Fruit fly (Drosophila melanogaster) whole organism, prepupa: Measurements from ENCODE around the gene trol.

Experiments
- Blimp-1 ChIP-seq: fragments of 200-800 bp; sonication (Bioruptor generic); optimal IDR thresholded peaks from 3 replicates; lab custom pipeline; 2017; ENCODE audit warnings: missing biosample characterization, missing genetic modification characterization, mild to moderate bottlenecking, moderate library complexity, missing genetic modification reagents
- CG11294 ChIP-seq: fragments of 200-800 bp; sonication (Bioruptor generic); IDR thresholded peaks from 2 replicates; pipeline ENCODE4 v1.3.6; 2022; ENCODE audit warnings: missing biosample characterization, missing genetic modification characterization
- CG11762 ChIP-seq: fragments of 200-800 bp; sonication (Bioruptor generic); optimal IDR thresholded peaks from 3 replicates; lab custom pipeline; 2016; ENCODE audit warnings: missing biosample characterization, missing genetic modification characterization; ENCODE audit not compliant: insufficient read depth
- CG11902 ChIP-seq: fragments of 200-800 bp; sonication (Bioruptor generic); optimal IDR thresholded peaks from 3 replicates; lab custom pipeline; 2016; ENCODE audit warnings: missing biosample characterization, missing genetic modification characterization
- CG1621 ChIP-seq: fragments of 200-800 bp; sonication (Bioruptor generic); optimal IDR thresholded peaks from 3 replicates; lab custom pipeline; 2018; ENCODE audit warnings: missing biosample characterization, mild to moderate bottlenecking, missing genetic modification characterization
- CG16779 ChIP-seq: fragments of 200-800 bp; sonication (Bioruptor generic); optimal IDR thresholded peaks from 3 replicates; lab custom pipeline; 2017; ENCODE audit warnings: missing biosample characterization, mild to moderate bottlenecking, missing genetic modification characterization
- CG3032 ChIP-seq: fragments of 200-800 bp; optimal IDR thresholded peaks from 2 replicates; lab custom pipeline; 2019; ENCODE audit warnings: missing biosample characterization, mild to moderate bottlenecking, missing genetic modification characterization, moderate library complexity
- CG31627 ChIP-seq: fragments of 200-800 bp; sonication (Bioruptor generic); optimal IDR thresholded peaks from 3 replicates; lab custom pipeline; 2016; ENCODE audit warnings: missing biosample characterization, missing genetic modification characterization
- CG32006 ChIP-seq: fragments of 200-800 bp; sonication (Bioruptor generic); optimal IDR thresholded peaks from 3 replicates; lab custom pipeline; 2017; ENCODE audit warnings: missing biosample characterization, mild to moderate bottlenecking, missing genetic modification characterization
- CG34406 ChIP-seq: fragments of 200-800 bp; sonication (Bioruptor generic); optimal IDR thresholded peaks from 3 replicates; lab custom pipeline; 2016; ENCODE audit warnings: missing biosample characterization, missing genetic modification characterization
- CG4318 ChIP-seq: fragments of 200-800 bp; sonication (Bioruptor generic); optimal IDR thresholded peaks from 3 replicates; lab custom pipeline; 2017; ENCODE audit warnings: missing biosample characterization, mild to moderate bottlenecking, missing genetic modification characterization
- CG6163 ChIP-seq: fragments of 200-800 bp; sonication (Bioruptor generic); IDR thresholded peaks from 3 replicates; pipeline ENCODE4 v1.3.6; 2022; ENCODE audit warnings: missing biosample characterization, missing genetic modification characterization
- CG6276 ChIP-seq: fragments of 200-800 bp; sonication (Bioruptor generic); optimal IDR thresholded peaks from 2 replicates; lab custom pipeline; 2017; ENCODE audit warnings: missing biosample characterization, mild to moderate bottlenecking, missing genetic modification characterization
- CG6792 ChIP-seq: fragments of 200-800 bp; sonication (Bioruptor generic); optimal IDR thresholded peaks from 3 replicates; lab custom pipeline; 2016; ENCODE audit warnings: missing biosample characterization, missing genetic modification characterization
- CG6808 ChIP-seq: fragments of 200-800 bp; sonication (Bioruptor generic); optimal IDR thresholded peaks from 3 replicates; lab custom pipeline; 2017; ENCODE audit warnings: missing biosample characterization, missing genetic modification characterization, mild to moderate bottlenecking, moderate library complexity, missing genetic modification reagents
- CG7368 ChIP-seq: fragments of 200-800 bp; sonication (Bioruptor generic); optimal IDR thresholded peaks from 3 replicates; lab custom pipeline; 2016; ENCODE audit warnings: missing biosample characterization, missing genetic modification characterization
- CG8119 ChIP-seq: fragments of 200-800 bp; sonication (Bioruptor generic); IDR thresholded peaks from 3 replicates; pipeline ENCODE4 v1.3.6; 2022; ENCODE audit warnings: missing biosample characterization, missing genetic modification characterization
- CG8632 ChIP-seq: fragments of 200-800 bp; sonication (Bioruptor generic); optimal IDR thresholded peaks from 3 replicates; lab custom pipeline; 2016; ENCODE audit warnings: missing biosample characterization, missing genetic modification characterization
- CG9139 ChIP-seq: fragments of 200-800 bp; sonication (Bioruptor generic); optimal IDR thresholded peaks from 3 replicates; lab custom pipeline; 2017; ENCODE audit warnings: missing biosample characterization, mild to moderate bottlenecking, missing genetic modification characterization
- Eip78C ChIP-seq: fragments of 200-800 bp; sonication (Bioruptor generic); peaks from one replicate; lab custom pipeline; 2016; ENCODE audit warnings: missing biosample characterization, missing genetic modification characterization
- Eip93F ChIP-seq: fragments of 200-800 bp; sonication (Bioruptor generic); optimal IDR thresholded peaks from 2 replicates; lab custom pipeline; 2016; ENCODE audit warnings: missing biosample characterization, mild to moderate bottlenecking, missing genetic modification characterization
- Ets21C ChIP-seq: fragments of 200-800 bp; sonication (Bioruptor generic); optimal IDR thresholded peaks from 3 replicates; lab custom pipeline; 2016; ENCODE audit warnings: missing biosample characterization, missing genetic modification characterization
- Ets96B ChIP-seq: fragments of 200-800 bp; optimal IDR thresholded peaks from 2 replicates; lab custom pipeline; 2019; ENCODE audit warnings: missing biosample characterization, mild to moderate bottlenecking, missing genetic modification characterization, moderate library complexity
- Gug ChIP-seq: fragments of 200-800 bp; sonication (Bioruptor generic); IDR thresholded peaks from 2 replicates; pipeline ENCODE4 v1.3.6; 2022; ENCODE audit warnings: missing biosample characterization, missing genetic modification characterization
- Hr38 ChIP-seq: sonication (Bioruptor generic); optimal IDR thresholded peaks from 2 replicates; lab custom pipeline; 2016; ENCODE audit warnings: missing biosample characterization, missing genetic modification characterization
- Hr39 ChIP-seq: fragments of 200-800 bp; sonication (Bioruptor generic); optimal IDR thresholded peaks from 2 replicates; lab custom pipeline; 2016; ENCODE audit warnings: missing biosample characterization, missing genetic modification characterization
- Lpt ChIP-seq: fragments of 200-800 bp; sonication (Bioruptor generic); optimal IDR thresholded peaks from 3 replicates; lab custom pipeline; 2016; ENCODE audit warnings: missing biosample characterization, missing genetic modification characterization
- Met ChIP-seq: fragments of 200-800 bp; sonication (Bioruptor generic); optimal IDR thresholded peaks from 3 replicates; lab custom pipeline; 2016; ENCODE audit warnings: missing biosample characterization, missing genetic modification characterization
- Smox ChIP-seq: fragments of 200-800 bp; sonication (Bioruptor generic); optimal IDR thresholded peaks from 3 replicates; lab custom pipeline; 2016; ENCODE audit warnings: missing biosample characterization, missing genetic modification characterization
- Sox14 ChIP-seq: fragments of 200-800 bp; sonication (Bioruptor generic); optimal IDR thresholded peaks from 3 replicates; lab custom pipeline; 2016; ENCODE audit warnings: missing biosample characterization, missing genetic modification characterization
- Sox15 ChIP-seq: fragments of 200-800 bp; sonication (Bioruptor generic); optimal IDR thresholded peaks from 3 replicates; lab custom pipeline; 2016; ENCODE audit warnings: missing biosample characterization, missing genetic modification characterization
- achi ChIP-seq: fragments of 200-800 bp; sonication (Bioruptor generic); optimal IDR thresholded peaks from 3 replicates; lab custom pipeline; 2016; ENCODE audit warnings: missing biosample characterization, missing genetic modification characterization
- acj6 ChIP-seq: fragments of 200-800 bp; sonication (Bioruptor generic); optimal IDR thresholded peaks from 3 replicates; lab custom pipeline; 2016; ENCODE audit warnings: missing biosample characterization, missing genetic modification characterization
- dac ChIP-seq: fragments of 200-800 bp; sonication (Bioruptor generic); optimal IDR thresholded peaks from 2 replicates; lab custom pipeline; 2017; ENCODE audit warnings: missing biosample characterization, mild to moderate bottlenecking, missing genetic modification characterization
- eg ChIP-seq: fragments of 200-800 bp; sonication (Bioruptor generic); IDR thresholded peaks from 3 replicates; pipeline ENCODE4 v1.3.6; 2022; ENCODE audit warnings: missing biosample characterization, missing genetic modification characterization
- esn ChIP-seq: fragments of 200-800 bp; sonication (Bioruptor generic); optimal IDR thresholded peaks from 2 replicates; lab custom pipeline; 2016; ENCODE audit warnings: missing biosample characterization, mild to moderate bottlenecking, missing genetic modification characterization, moderate library complexity
- fd59A ChIP-seq: fragments of 200-800 bp; sonication (Bioruptor generic); optimal IDR thresholded peaks from 2 replicates; lab custom pipeline; 2017; ENCODE audit warnings: missing biosample characterization, mild to moderate bottlenecking, missing genetic modification characterization, missing genetic modification reagents
- fd85E ChIP-seq: fragments of 200-800 bp; sonication (Bioruptor generic); optimal IDR thresholded peaks from 3 replicates; lab custom pipeline; 2016; ENCODE audit warnings: missing biosample characterization, missing genetic modification characterization
- lz ChIP-seq: fragments of 200-800 bp; sonication (Bioruptor generic); optimal IDR thresholded peaks from 3 replicates; lab custom pipeline; 2016; ENCODE audit warnings: missing biosample characterization, missing genetic modification characterization
- pdm3 ChIP-seq: fragments of 200-800 bp; sonication (Bioruptor generic); optimal IDR thresholded peaks from 3 replicates; lab custom pipeline; 2016; ENCODE audit warnings: missing biosample characterization, missing genetic modification characterization
- salr ChIP-seq, 2 experiments: fragments of 200-800 bp; sonication (Bioruptor generic); optimal IDR thresholded peaks; 3 replicates each; lab custom pipeline; 2016 to 2018; ENCODE audit warnings: missing biosample characterization in 2 of 2, missing genetic modification characterization in 2 of 2, mild to moderate bottlenecking in 1 of 2
- spab ChIP-seq: fragments of 200-800 bp; sonication (Bioruptor generic); optimal IDR thresholded peaks from 2 replicates; lab custom pipeline; 2017; ENCODE audit warnings: missing biosample characterization, mild to moderate bottlenecking, missing genetic modification characterization, missing genetic modification reagents
- svp ChIP-seq: fragments of 200-800 bp; sonication (Bioruptor generic); peaks from one replicate; lab custom pipeline; 2016; ENCODE audit warnings: missing biosample characterization, missing genetic modification characterization
- topi ChIP-seq: fragments of 200-800 bp; sonication (Bioruptor generic); optimal IDR thresholded peaks from 3 replicates; lab custom pipeline; 2016; ENCODE audit warnings: missing biosample characterization, missing genetic modification characterization

trol gene

DNA sequence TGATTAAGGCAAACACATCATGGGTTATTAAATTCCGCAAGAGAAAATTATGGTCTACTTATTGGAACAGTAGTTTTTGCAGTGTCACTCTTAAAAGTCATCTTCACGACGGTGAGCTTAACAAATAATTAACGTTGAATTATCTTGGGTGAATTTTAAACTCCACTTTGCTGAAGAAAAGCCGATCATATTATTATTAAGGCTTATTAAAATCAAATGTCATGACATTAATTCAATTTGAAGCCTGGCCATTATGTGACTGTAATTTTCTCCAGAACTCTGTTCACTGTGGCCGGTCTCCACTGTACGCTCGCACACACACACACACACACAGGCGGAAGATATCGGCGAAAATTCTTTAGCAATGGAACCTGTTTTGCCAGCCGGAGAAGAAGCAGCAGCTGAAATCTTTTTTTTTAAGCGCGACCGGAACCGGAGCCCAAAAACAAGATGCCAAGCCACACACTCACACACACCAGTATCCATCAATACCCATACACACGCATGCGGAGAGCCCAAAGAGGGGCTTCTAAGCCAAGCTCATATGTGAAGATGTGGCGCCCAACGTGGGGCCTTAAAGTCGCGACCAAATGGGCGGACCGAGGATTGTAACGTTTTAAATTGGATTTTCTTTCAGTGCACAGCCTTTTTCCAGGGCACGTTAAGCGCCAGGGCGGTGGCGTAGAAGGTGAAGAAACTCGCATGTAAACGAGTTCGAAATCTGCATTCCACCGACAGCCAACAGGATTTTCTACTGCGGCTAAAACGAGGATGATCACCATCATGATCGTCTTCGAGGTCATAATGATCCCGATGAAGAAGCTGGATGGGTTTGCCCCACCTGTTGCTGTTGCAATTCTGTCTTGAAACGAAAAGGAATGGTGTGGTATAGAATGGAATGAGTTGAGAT, 89.6 kb downstream of the trol start (continued):
- TF ChIP-seq salr (GFP tag; optimal IDR thresholded peaks at IDR 0.05; lab: Kevin White, UChicago) (peak in 1 of 2 experiments; percentile 74), Hr38 (GFP tag; lab: Kevin White, UChicago) (no peak), CG34406 (GFP tag; lab: Kevin White, UChicago) (peak; percentile 33), CG1621 (tag; lab: Kevin White, UChicago) (peak; percentile 58), CG32006 (GFP tag; lab: Kevin White, UChicago) (peak; percentile 70), CG7368 (GFP tag; lab: Kevin White, UChicago) (no peak), Ets21C (GFP tag; lab: Kevin White, UChicago) (peak; percentile 56), fd85E (GFP tag; lab: Kevin White, UChicago) (no peak), Smox (GFP tag; lab: Kevin White, UChicago) (peak; percentile 67), CG11294 (no peak)

- peak; percentile 59 for TF ChIP-seq Eip78C (GFP tag; lab: Kevin White, UChicago)
- no peak for TF ChIP-seq CG6792 (GFP tag; lab: Kevin White, UChicago)
- TF ChIP-seq Lpt (GFP tag; lab: Kevin White, UChicago), result no peak
- TF ChIP-seq, all 60 proteins: peak for 1
These were observed 91.5 kb downstream of the trol start for dm6 chrX:2453772-2454171.

- peak; percentile 23 for TF ChIP-seq CG11902
- TF ChIP-seq spab, result peak; percentile 48
- peak; percentile 78 for TF ChIP-seq CG31627
- no peak for TF ChIP-seq eg (GFP tag; lab: Robert Waterston, UW)
- TF ChIP-seq Eip78C (GFP tag; lab: Kevin White, UChicago), result peak; percentile 85
- peak; percentile 66 for TF ChIP-seq CG6808
- TF ChIP-seq CG6276 (GFP tag; lab: Kevin White, UChicago), result no peak
- TF ChIP-seq lz, result peak; percentile 77
- TF ChIP-seq CG11762 (GFP tag; lab: Kevin White, UChicago), result peak; percentile 30
- peak; percentile 87 for TF ChIP-seq Met (GFP tag; lab: Kevin White, UChicago)
- TF ChIP-seq fd59A, result peak; percentile 70
- peak; percentile 65 for TF ChIP-seq achi
- TF ChIP-seq esn (GFP tag; lab: Kevin White, UChicago), result peak; percentile 81
- TF ChIP-seq Eip93F (GFP tag; lab: Kevin White, UChicago), result no peak
- peak in 1 of 2 experiments; percentile 13 for TF ChIP-seq salr (GFP tag; optimal IDR thresholded peaks at IDR 0.05; lab: Kevin White, UChicago)
- TF ChIP-seq CG8119, result peak; percentile 23; the same call in 1 of the 3 replicates
- no peak for TF ChIP-seq Gug
- peak; percentile 88 for TF ChIP-seq svp (GFP tag; lab: Kevin White, UChicago)
- peak; percentile 77 for TF ChIP-seq Smox (GFP tag; lab: Kevin White, UChicago)
- no peak for TF ChIP-seq CG16779
- peak; percentile 20 for TF ChIP-seq Sox15 (GFP tag; lab: Kevin White, UChicago)
- TF ChIP-seq Blimp-1 (GFP tag; lab: Kevin White, UChicago), result peak; percentile 57
- peak; percentile 66 for TF ChIP-seq CG3032
- peak; percentile 38 for TF ChIP-seq CG32006 (GFP tag; lab: Kevin White, UChicago)
- TF ChIP-seq CG9139 (GFP tag; lab: Kevin White, UChicago), result no peak
- TF ChIP-seq topi (GFP tag; lab: Kevin White, UChicago), result peak; percentile 83
- TF ChIP-seq CG7368 (GFP tag; lab: Kevin White, UChicago), result peak; percentile 26
- TF ChIP-seq pdm3 (GFP tag; lab: Kevin White, UChicago), result no peak
- peak; percentile 7 for TF ChIP-seq CG1621 (tag; lab: Kevin White, UChicago)
- no peak for TF ChIP-seq CG11294
- TF ChIP-seq Ets96B (tag; lab: Kevin White, UChicago), result peak; percentile 60
- TF ChIP-seq CG6163 (GFP tag; lab: Robert Waterston, UW), result 0 out of 3 replicates have a peak, but pooled peaks have one; percentile 22
- peak; percentile 77 for TF ChIP-seq Sox14 (GFP tag; lab: Kevin White, UChicago)
- no peak for TF ChIP-seq CG4318 (GFP tag; lab: Kevin White, UChicago)
- peak; percentile 37 for TF ChIP-seq Lpt (GFP tag; lab: Kevin White, UChicago)
- TF ChIP-seq CG8632 (GFP tag; lab: Kevin White, UChicago), result no peak
- no peak for TF ChIP-seq Hr38 (GFP tag; lab: Kevin White, UChicago)
- peak; percentile 82 for TF ChIP-seq Hr39 (GFP tag; lab: Kevin White, UChicago)
- peak; percentile 58 for TF ChIP-seq acj6
- TF ChIP-seq dac, result no peak
These were observed 92.5 kb downstream of the trol start for dm6 chrX:2452734-2453133.
